Fruit fly (Drosophila melanogaster): Measurements from ENCODE around the gene PGRP-LC.

The PGRP-LC gene

dm6 chr3L:9396038-9396437 is 57.4 kb downstream of the PGRP-LC start:
- TF ChIP-seq exex (tag; optimal IDR thresholded peaks at IDR 0.05) = peak; percentile 82
- TF ChIP-seq CG2116 (GFP tag; optimal IDR thresholded peaks at IDR 0.05) = no peak
- peak; percentile 38 for TF ChIP-seq Vsx1 (GFP tag; optimal IDR thresholded peaks at IDR 0.05)
- peak; percentile 18 for TF ChIP-seq CG34376 (GFP tag; optimal IDR thresholded peaks at IDR 0.05)

- TF ChIP-seq ap (GFP tag; IDR thresholded peaks at IDR 0.05) = no peak
- peak; percentile 67 for TF ChIP-seq crol (GFP tag; IDR thresholded peaks at IDR 0.05)
- TF ChIP-seq CG17829 (tag; optimal IDR thresholded peaks at IDR 0.05) = no peak
- TF ChIP-seq sisA (GFP tag; IDR thresholded peaks at IDR 0.05) = no peak
- TF ChIP-seq CG11560 (tag; IDR thresholded peaks at IDR 0.05) = no peak
- TF ChIP-seq Hr78 (GFP tag; optimal IDR thresholded peaks at IDR 0.05) = no peak
- TF ChIP-seq CG33213 (GFP tag; optimal IDR thresholded peaks at IDR 0.05) = no peak
- no peak for TF ChIP-seq amos (GFP tag; IDR thresholded peaks at IDR 0.05; ENCODE audit: partially characterized antibody)
- no peak for TF ChIP-seq CG8290 (GFP tag; optimal IDR thresholded peaks at IDR 0.05)
- TF ChIP-seq CG8290 (tag; optimal IDR thresholded peaks at IDR 0.05) = peak in 1 of 2 experiments; percentile 21
- TF ChIP-seq vnd (GFP tag; IDR thresholded peaks at IDR 0.05; ENCODE audit: partially characterized antibody) = 0 out of 3 replicates have a peak, but pooled peaks have one; percentile 10
- no peak for TF ChIP-seq CG6689 (GFP tag; IDR thresholded peaks at IDR 0.05)
- no peak for TF ChIP-seq ash1 (GFP tag; optimal IDR thresholded peaks at IDR 0.05)
- peak; percentile 75; the same call in 1 of the 4 replicates for TF ChIP-seq chinmo (GFP tag; IDR thresholded peaks at IDR 0.05; ENCODE audit: partially characterized antibody)
Measured at dm6 chr3L:9396704-9397103, 58.1 kb downstream of the PGRP-LC start.

- TF ChIP-seq nmo (GFP tag; optimal IDR thresholded peaks at IDR 0.05) (no peak), CG12236 (GFP tag; optimal IDR thresholded peaks at IDR 0.05) (peak; percentile 26), Elba2 (GFP tag; optimal IDR thresholded peaks at IDR 0.05) (no peak), sug (tag; optimal IDR thresholded peaks at IDR 0.05) (peak; percentile 68), CG30020 (tag; optimal IDR thresholded peaks at IDR 0.05) (no peak), Awh (GFP tag; IDR thresholded peaks at IDR 0.05) (peak; percentile 81), CG13775 (GFP tag; optimal IDR thresholded peaks at IDR 0.05) (peak; percentile 20), ro (GFP tag; IDR thresholded peaks at IDR 0.05) (no peak), Ets97D (GFP tag; optimal IDR thresholded peaks at IDR 0.05) (no peak), mam (GFP tag; optimal IDR thresholded peaks at IDR 0.05) (peak; percentile 68), otp (GFP tag; IDR thresholded peaks at IDR 0.05) (no peak), pho (GFP tag; optimal IDR thresholded peaks at IDR 0.05) (peak; percentile 43), grau (tag; optimal IDR thresholded peaks at IDR 0.05) (peak; percentile 21), lov (optimal IDR thresholded peaks at IDR 0.05) (no peak), lov (GFP tag; IDR thresholded peaks at IDR 0.05) (peak; percentile 62; the same call in 1 of the 3 replicates), Bteb2 (GFP tag; optimal IDR thresholded peaks at IDR 0.05) (peak; percentile 3), H2.0 (GFP tag; IDR thresholded peaks at IDR 0.05) (no peak), ssp (GFP tag; IDR thresholded peaks at IDR 0.05) (no peak), fd102C (GFP tag; optimal IDR thresholded peaks at IDR 0.05) (peak; percentile 80), Rfx (GFP tag; IDR thresholded peaks at IDR 0.05) (peak; percentile 69), toy (GFP tag; IDR thresholded peaks at IDR 0.05) (peak; percentile 49; the same call in 1 of the 2 replicates), CG12769 (tag; optimal IDR thresholded peaks at IDR 0.05) (peak; percentile 78), CG12104 (GFP tag; optimal IDR thresholded peaks at IDR 0.05) (peak; percentile 62), jumu (GFP tag; optimal IDR thresholded peaks at IDR 0.05) (no peak), CG2678 (tag; optimal IDR thresholded peaks at IDR 0.05) (peak; percentile 87), hth (optimal IDR thresholded peaks at IDR 0.05) (no peak), CG34376 (GFP tag; optimal IDR thresholded peaks at IDR 0.05) (peak; percentile 75), CG10543 (GFP tag; optimal IDR thresholded peaks at IDR 0.05) (peak; percentile 25), gt (GFP tag; IDR thresholded peaks at IDR 0.05) (no peak), tap (tag; optimal IDR thresholded peaks at IDR 0.05) (peak; percentile 55), wek (GFP tag; optimal IDR thresholded peaks at IDR 0.05) (peak; percentile 79), CG11247 (GFP tag; IDR thresholded peaks at IDR 0.05) (no peak), Antp (GFP tag; optimal IDR thresholded peaks at IDR 0.05) (peak; percentile 28)
Measured at dm6 chr3L:9397156-9397555, 58.5 kb downstream of the PGRP-LC start.
